Worm (Caenorhabditis elegans) whole organism, midembryonic: Measurements from ENCODE around the gene C29F3.7.

Source experiments
- T22C8.4 ChIP-seq: fragments of 200-800 bp; sonication (Bioruptor generic); IDR thresholded peaks from 2 replicates; pipeline ENCODE4 v1.3.6; 2022; ENCODE audit warnings: missing genetic modification characterization, missing compliant biosample characterization
- cog-1 ChIP-seq: sonication (generic microtip); optimal IDR thresholded peaks from 2 replicates; lab custom pipeline; 2016; ENCODE audit warnings: missing genetic modification characterization, missing compliant biosample characterization
- flt-1 ChIP-seq: fragments of 200-800 bp; sonication (Bioruptor generic); IDR thresholded peaks from 2 replicates; pipeline ENCODE4 v1.3.6; 2022; ENCODE audit warnings: missing genetic modification characterization, missing compliant biosample characterization
- klf-2 ChIP-seq: fragments of 200-800 bp; sonication (Bioruptor generic); conservative IDR thresholded peaks from 2 replicates; pipeline ENCODE4 v1.3.6; 2022; ENCODE audit warnings: missing genetic modification reagents, missing genetic modification characterization, missing compliant biosample characterization
- med-1 ChIP-seq: sonication (generic microtip); optimal IDR thresholded peaks from 2 replicates; lab custom pipeline; 2017; ENCODE audit warnings: missing genetic modification characterization, mild to moderate bottlenecking, missing compliant biosample characterization, antibody characterized with exemption, missing genetic modification reagents; ENCODE audit not compliant: insufficient read depth
- ref-1 ChIP-seq: fragments of 200-800 bp; sonication (Bioruptor generic); conservative IDR thresholded peaks from 2 replicates; pipeline ENCODE4 v1.3.6; 2022; ENCODE audit warnings: missing genetic modification reagents, missing genetic modification characterization, missing compliant biosample characterization
- tab-1 ChIP-seq: fragments of 200-800 bp; sonication (Bioruptor generic); IDR thresholded peaks from 2 replicates; pipeline ENCODE4 v1.3.6; 2022; ENCODE audit warnings: missing genetic modification characterization, missing compliant biosample characterization
- ztf-23 ChIP-seq: fragments of 200-800 bp; sonication (Bioruptor generic); IDR thresholded peaks from 2 replicates; pipeline ENCODE4 v1.3.6; 2022; ENCODE audit warnings: missing genetic modification reagents, missing genetic modification characterization, missing compliant biosample characterization
- ztf-29 ChIP-seq: fragments of 200-800 bp; sonication (Bioruptor generic); IDR thresholded peaks from 2 replicates; pipeline ENCODE4 v1.3.6; 2022; ENCODE audit warnings: missing genetic modification reagents, missing genetic modification characterization, missing compliant biosample characterization

C29F3.7 gene

DNA sequence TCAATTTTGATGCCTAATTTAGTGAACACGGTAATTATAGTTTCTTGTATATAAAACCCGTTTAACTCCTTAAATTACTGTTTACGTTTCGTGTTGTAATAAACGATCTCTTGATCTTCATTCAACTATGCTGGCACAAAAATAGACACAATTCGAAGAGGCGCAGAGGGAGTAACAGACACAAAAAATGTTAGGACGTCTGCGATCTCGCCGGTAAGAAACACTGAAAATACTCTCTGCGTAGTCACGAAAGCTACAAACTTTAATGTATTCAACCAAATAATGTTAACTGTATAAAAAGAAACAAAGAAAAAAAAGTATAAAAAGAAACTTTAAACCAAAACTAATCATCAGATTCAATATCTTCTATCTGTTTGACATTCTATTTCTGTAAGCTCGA lies 26.2 kb downstream of the C29F3.7 start, which contains the start of gene dhs-23:
Gene dhs-23 (plus strand): TSS at position 363 of the 400 bp plus-strand sequence.
- TF ChIP-seq ztf-23 (GFP tag; lab: Robert Waterston, UW), result no peak
- no peak for TF ChIP-seq cog-1 (tag; lab: Kevin White, UChicago)
- TF ChIP-seq T22C8.4 (GFP tag; lab: Robert Waterston, UW), result no peak

DNA sequence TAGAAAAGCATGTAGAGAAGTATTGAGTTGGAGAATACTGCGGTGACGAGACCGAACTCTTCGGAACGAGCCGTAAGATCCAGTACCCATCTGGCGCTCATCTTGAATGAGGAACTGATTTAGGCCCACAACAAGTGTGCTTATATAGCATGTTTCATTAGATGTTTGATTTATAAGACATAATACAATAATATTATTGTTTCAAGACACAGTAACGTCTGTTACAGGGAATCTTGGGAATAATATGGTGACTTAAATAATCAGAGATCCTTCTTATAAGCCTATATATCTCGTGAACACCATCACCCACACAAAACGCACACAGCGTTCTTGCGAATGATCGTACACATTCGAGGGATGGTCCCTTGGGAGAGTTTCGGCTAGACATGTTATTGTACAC lies 29.0 kb downstream of the C29F3.7 start, which contains the start of gene str-88:
Gene str-88 (minus strand): TSS at position 101 of the 400 bp plus-strand sequence.
- TF ChIP-seq cog-1 (tag; lab: Kevin White, UChicago) (no peak), ref-1 (GFP tag; lab: Robert Waterston, UW) (no peak), med-1 (GFP tag; lab: Kevin White, UChicago) (no peak), ztf-23 (GFP tag; lab: Robert Waterston, UW) (no peak), ztf-29 (no peak), tab-1 (GFP tag; lab: Robert Waterston, UW) (no peak), flt-1 (GFP tag; lab: Robert Waterston, UW) (no peak), klf-2 (GFP tag; lab: Robert Waterston, UW) (no peak), T22C8.4 (GFP tag; lab: Robert Waterston, UW) (no peak)

DNA sequence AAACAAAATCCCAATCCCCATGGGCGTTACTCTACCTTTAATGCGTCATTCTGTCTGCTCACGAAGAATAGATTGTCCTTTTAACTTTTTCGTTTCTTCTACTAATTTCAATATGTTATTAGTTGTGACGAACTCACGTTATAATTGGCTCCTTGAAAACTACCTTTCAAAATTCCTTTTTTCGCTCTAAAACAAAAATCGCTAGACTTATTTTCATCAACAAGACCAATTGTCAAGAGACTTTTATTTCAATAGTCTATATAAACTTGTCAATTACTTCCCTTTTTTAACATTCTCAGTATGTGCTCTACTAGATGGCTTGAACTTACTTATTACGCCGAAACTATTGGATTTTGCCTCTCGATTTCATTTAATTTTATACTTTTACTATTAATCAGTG lies 30.0 kb downstream of the C29F3.7 start, which contains the start of gene str-102:
Gene str-102 (plus strand): TSS at position 301 of the 400 bp plus-strand sequence.
- no peak for TF ChIP-seq ztf-29
- TF ChIP-seq ztf-23 (GFP tag; lab: Robert Waterston, UW), result no peak
- no peak for TF ChIP-seq cog-1 (tag; lab: Kevin White, UChicago)
- no peak for TF ChIP-seq klf-2 (GFP tag; lab: Robert Waterston, UW)
- no peak for TF ChIP-seq tab-1 (GFP tag; lab: Robert Waterston, UW)
- TF ChIP-seq T22C8.4 (GFP tag; lab: Robert Waterston, UW), result no peak
- TF ChIP-seq flt-1 (GFP tag; lab: Robert Waterston, UW), result no peak
- TF ChIP-seq med-1 (GFP tag; lab: Kevin White, UChicago), result no peak

DNA sequence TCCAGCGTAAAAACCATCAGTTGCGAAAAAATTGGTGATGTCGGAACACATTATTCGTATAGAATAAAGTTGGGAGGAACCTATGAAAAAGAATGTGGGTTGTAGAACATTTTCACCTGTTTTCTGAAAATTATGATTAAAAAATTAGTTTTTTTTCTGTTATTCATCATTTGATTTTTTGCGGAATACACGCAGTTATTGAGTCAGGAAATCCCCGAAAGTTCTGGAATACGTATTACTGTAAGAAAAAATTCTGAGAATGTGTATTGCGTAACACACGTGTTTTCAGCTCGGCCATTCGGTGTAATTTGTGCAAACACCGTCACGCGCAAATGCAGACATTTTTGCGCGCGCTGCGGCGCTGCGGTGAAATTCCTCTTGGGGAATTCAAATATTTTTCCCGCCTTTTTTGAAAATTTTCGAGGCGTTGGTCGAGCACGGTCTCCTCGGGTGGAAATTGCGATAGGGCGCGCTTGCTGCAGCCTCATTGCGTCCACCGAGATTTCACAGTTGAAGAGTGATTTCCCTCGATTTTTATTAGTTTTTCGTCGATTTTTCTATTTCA lies 34.2 kb downstream of the C29F3.7 start, which contains the start of gene srh-170:
Gene srh-170 (minus strand): TSS at position 51 of the 565 bp plus-strand sequence.
- TF ChIP-seq cog-1 (tag; lab: Kevin White, UChicago), result no peak
- no peak for TF ChIP-seq T22C8.4 (GFP tag; lab: Robert Waterston, UW)
- no peak for TF ChIP-seq ref-1 (GFP tag; lab: Robert Waterston, UW)
- TF ChIP-seq flt-1 (GFP tag; lab: Robert Waterston, UW), result no peak

DNA sequence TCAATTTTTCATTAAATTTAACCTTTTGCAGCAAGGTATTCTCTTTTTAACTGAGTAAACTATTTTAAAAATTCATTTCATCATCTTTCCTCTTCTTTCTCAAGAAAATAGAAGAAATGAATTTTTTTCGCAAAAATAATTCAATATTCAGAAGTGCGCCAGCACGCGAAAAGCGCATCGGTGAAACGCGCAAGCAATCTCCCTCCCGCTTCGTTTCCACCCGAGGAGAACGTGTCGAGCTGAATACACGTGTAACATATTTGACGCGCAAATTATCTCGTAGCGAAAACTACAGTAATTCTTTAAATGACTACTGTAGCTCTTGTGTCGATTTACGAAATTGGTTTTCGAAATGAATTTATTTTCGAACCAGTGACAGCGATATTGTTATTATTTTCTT lies 37.4 kb downstream of the C29F3.7 start:
- TF ChIP-seq T22C8.4 (GFP tag; lab: Robert Waterston, UW), result no peak
- no peak for TF ChIP-seq ztf-29
- no peak for TF ChIP-seq flt-1 (GFP tag; lab: Robert Waterston, UW)
- no peak for TF ChIP-seq klf-2 (GFP tag; lab: Robert Waterston, UW)
- TF ChIP-seq med-1 (GFP tag; lab: Kevin White, UChicago), result no peak
- TF ChIP-seq ztf-23 (GFP tag; lab: Robert Waterston, UW), result no peak
- no peak for TF ChIP-seq cog-1 (tag; lab: Kevin White, UChicago)
- TF ChIP-seq ref-1 (GFP tag; lab: Robert Waterston, UW), result no peak
- no peak for TF ChIP-seq tab-1 (GFP tag; lab: Robert Waterston, UW)

DNA sequence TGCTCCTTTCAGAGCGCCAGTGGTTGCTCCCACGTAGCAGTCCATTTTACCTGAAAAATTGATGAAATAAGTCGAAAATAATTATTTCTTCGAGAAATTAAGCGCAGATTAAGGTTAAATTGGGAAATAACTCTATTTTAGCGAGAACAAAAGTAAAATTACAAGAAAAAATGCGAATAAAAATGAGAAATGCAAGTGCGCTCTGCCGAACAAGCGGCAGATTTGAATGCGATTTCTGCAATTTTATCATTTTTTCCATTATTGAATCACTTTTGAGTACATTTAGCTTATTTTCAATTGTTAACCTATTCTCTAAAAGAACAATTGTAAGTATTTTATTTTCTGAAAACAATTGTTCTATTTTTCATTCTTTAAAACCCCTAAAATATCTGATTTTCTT lies 40.2 kb downstream of the C29F3.7 start, which contains the start of gene T06E6.1:
Gene T06E6.1 (minus strand): TSS at position 56 of the 400 bp plus-strand sequence.
- TF ChIP-seq ztf-23 (GFP tag; lab: Robert Waterston, UW), result no peak
- no peak for TF ChIP-seq med-1 (GFP tag; lab: Kevin White, UChicago)
- TF ChIP-seq tab-1 (GFP tag; lab: Robert Waterston, UW), result no peak
- no peak for TF ChIP-seq cog-1 (tag; lab: Kevin White, UChicago)
- TF ChIP-seq klf-2 (GFP tag; lab: Robert Waterston, UW), result no peak
- no peak for TF ChIP-seq ztf-29

DNA sequence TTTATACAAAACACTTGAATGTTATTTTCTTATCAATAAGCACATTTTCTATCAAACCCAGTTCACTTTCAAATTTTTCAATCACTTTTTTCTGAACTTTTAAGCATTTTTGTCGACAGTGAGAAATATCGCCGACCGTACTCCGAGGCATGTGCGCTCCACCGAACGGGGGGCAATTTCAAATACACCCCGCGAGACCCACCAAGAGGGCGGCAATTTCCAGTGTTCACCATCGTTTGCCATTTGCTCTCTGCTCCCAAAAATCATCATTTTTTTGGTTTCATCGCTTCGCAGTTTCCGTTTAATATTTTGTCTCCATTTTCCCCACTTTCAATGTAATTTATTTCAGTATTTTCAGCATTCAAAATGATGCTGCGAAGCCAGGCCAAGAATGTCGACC lies 40.6 kb downstream of the C29F3.7 start, which contains the start of gene cyb-3:
Gene cyb-3 (plus strand): TSS at position 350 of the 400 bp plus-strand sequence.
- TF ChIP-seq flt-1 (GFP tag; lab: Robert Waterston, UW) (no peak), ztf-23 (GFP tag; lab: Robert Waterston, UW) (no peak), klf-2 (GFP tag; lab: Robert Waterston, UW) (no peak), med-1 (GFP tag; lab: Kevin White, UChicago) (no peak), cog-1 (tag; lab: Kevin White, UChicago) (no peak), ztf-29 (no peak), T22C8.4 (GFP tag; lab: Robert Waterston, UW) (no peak), tab-1 (GFP tag; lab: Robert Waterston, UW) (no peak), ref-1 (GFP tag; lab: Robert Waterston, UW) (no peak)

DNA sequence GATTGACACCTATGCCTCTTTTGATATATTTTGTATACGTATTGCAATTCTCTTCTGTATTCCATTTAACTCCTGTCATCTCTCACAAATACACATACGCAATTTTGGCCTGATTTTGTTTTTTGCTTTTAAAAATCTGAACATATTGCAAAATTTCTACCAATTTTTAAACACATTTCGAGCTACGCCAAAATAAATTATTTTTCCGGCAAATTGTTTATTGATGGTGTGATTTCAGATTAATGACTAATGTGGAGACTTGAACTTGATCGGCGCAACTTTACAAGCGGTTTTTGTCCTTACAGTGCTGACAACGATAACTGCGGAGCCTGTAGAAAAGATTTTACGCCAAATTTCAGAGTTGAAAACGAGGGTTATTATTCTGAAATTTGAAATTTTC lies 42.4 kb downstream of the C29F3.7 start:
- no peak for TF ChIP-seq ref-1 (GFP tag; lab: Robert Waterston, UW)
- no peak for TF ChIP-seq med-1 (GFP tag; lab: Kevin White, UChicago)
- no peak for TF ChIP-seq ztf-23 (GFP tag; lab: Robert Waterston, UW)
- no peak for TF ChIP-seq T22C8.4 (GFP tag; lab: Robert Waterston, UW)
- TF ChIP-seq tab-1 (GFP tag; lab: Robert Waterston, UW), result no peak
- no peak for TF ChIP-seq flt-1 (GFP tag; lab: Robert Waterston, UW)

DNA sequence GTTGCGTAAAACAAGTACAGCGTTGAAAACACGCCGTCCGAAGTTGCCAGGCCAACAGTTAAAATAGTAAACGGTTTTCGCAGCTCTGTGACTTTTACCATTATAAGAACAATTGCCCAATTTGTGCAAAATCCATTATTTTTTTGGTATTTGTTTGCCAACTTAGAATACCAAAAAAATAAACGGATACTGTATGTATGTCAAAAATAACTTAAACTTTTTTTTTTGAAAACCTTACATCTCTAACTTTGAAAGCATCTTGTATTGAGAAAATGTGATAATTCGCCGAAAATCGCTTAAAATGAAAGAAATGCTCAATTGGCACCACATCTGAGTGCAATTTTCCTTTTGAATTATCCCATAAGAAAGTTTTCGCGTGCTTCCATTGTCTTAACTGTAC lies 44.0 kb downstream of the C29F3.7 start, which contains the start of gene fbxa-199:
Gene fbxa-199 (minus strand): TSS at position 101 of the 400 bp plus-strand sequence.
- TF ChIP-seq klf-2 (GFP tag; lab: Robert Waterston, UW) (no peak), T22C8.4 (GFP tag; lab: Robert Waterston, UW) (no peak), med-1 (GFP tag; lab: Kevin White, UChicago) (no peak), ref-1 (GFP tag; lab: Robert Waterston, UW) (no peak), ztf-29 (no peak), cog-1 (tag; lab: Kevin White, UChicago) (no peak), tab-1 (GFP tag; lab: Robert Waterston, UW) (no peak), ztf-23 (GFP tag; lab: Robert Waterston, UW) (no peak), flt-1 (GFP tag; lab: Robert Waterston, UW) (no peak)
